Fruit fly (Drosophila melanogaster) whole organism, embryonic: ENCODE results near the gene CG10208.

Experiments
- BEAF-32 ChIP-seq: fragments of 200-800 bp; sonication (Bioruptor generic); optimal IDR thresholded peaks from 3 replicates; lab custom pipeline; 2017; ENCODE audit warnings: missing biosample characterization, missing genetic modification characterization, mild to moderate bottlenecking, moderate library complexity, missing genetic modification reagents
- Bdp1 ChIP-seq: fragments of 200-800 bp; sonication (Bioruptor generic); optimal IDR thresholded peaks from 3 replicates; lab custom pipeline; 2016; ENCODE audit warnings: missing biosample characterization, missing genetic modification characterization
- CG10147 ChIP-seq: fragments of 200-800 bp; sonication (Bioruptor generic); optimal IDR thresholded peaks from 2 replicates; lab custom pipeline; 2019; ENCODE audit warnings: missing biosample characterization, mild to moderate bottlenecking, missing genetic modification characterization, moderate library complexity
- CG10431 ChIP-seq: fragments of 200-800 bp; sonication (Bioruptor generic); optimal IDR thresholded peaks from 3 replicates; lab custom pipeline; 2018; ENCODE audit warnings: missing biosample characterization, mild to moderate bottlenecking, missing genetic modification characterization
- CG10462 ChIP-seq: fragments of 200-800 bp; sonication (Bioruptor generic); optimal IDR thresholded peaks from 2 replicates; lab custom pipeline; 2016; ENCODE audit warnings: missing biosample characterization, missing genetic modification characterization
- CG11398 ChIP-seq: fragments of 200-800 bp; sonication (Bioruptor generic); optimal IDR thresholded peaks from 2 replicates; lab custom pipeline; 2016; ENCODE audit warnings: missing biosample characterization, missing genetic modification characterization
- CG12391 ChIP-seq: fragments of 200-800 bp; sonication (Bioruptor generic); optimal IDR thresholded peaks from 3 replicates; lab custom pipeline; 2018; ENCODE audit warnings: missing biosample characterization, mild to moderate bottlenecking, missing genetic modification characterization, moderate library complexity
- CG13424 ChIP-seq: fragments of 200-800 bp; sonication (Bioruptor generic); optimal IDR thresholded peaks from 2 replicates; lab custom pipeline; 2019; ENCODE audit warnings: missing biosample characterization, mild to moderate bottlenecking, missing genetic modification characterization, moderate library complexity
- CG14860 ChIP-seq: fragments of 200-800 bp; sonication (Bioruptor generic); IDR thresholded peaks from 3 replicates; pipeline ENCODE4 v1.3.6; 2022; ENCODE audit warnings: missing biosample characterization, missing genetic modification characterization; ENCODE audit not compliant: partially characterized antibody
- CG1602 ChIP-seq: fragments of 200-800 bp; sonication (Bioruptor generic); optimal IDR thresholded peaks from 3 replicates; lab custom pipeline; 2016; ENCODE audit warnings: missing biosample characterization, missing genetic modification characterization
- CG16863 ChIP-seq: fragments of 200-800 bp; sonication (Bioruptor generic); optimal IDR thresholded peaks from 3 replicates; lab custom pipeline; 2016; ENCODE audit warnings: missing biosample characterization, missing genetic modification characterization
- CG18619 ChIP-seq: fragments of 200-800 bp; sonication (Bioruptor generic); optimal IDR thresholded peaks from 3 replicates; lab custom pipeline; 2017; ENCODE audit warnings: missing biosample characterization, mild to moderate bottlenecking, missing genetic modification characterization
- CG2889 ChIP-seq: fragments of 200-800 bp; sonication (Bioruptor generic); IDR thresholded peaks from 3 replicates; pipeline ENCODE4 v1.3.6; 2022; ENCODE audit warnings: missing biosample characterization, missing genetic modification characterization
- CG31388 ChIP-seq: fragments of 200-800 bp; sonication (Bioruptor generic); optimal IDR thresholded peaks from 2 replicates; lab custom pipeline; 2016; ENCODE audit warnings: missing biosample characterization, missing genetic modification characterization
- CG3407 ChIP-seq: fragments of 200-800 bp; sonication (Bioruptor generic); optimal IDR thresholded peaks from 2 replicates; lab custom pipeline; 2018; ENCODE audit warnings: missing biosample characterization, mild to moderate bottlenecking, missing genetic modification characterization
- CG43689 ChIP-seq: fragments of 200-800 bp; sonication (Bioruptor generic); IDR thresholded peaks from 2 replicates; pipeline ENCODE4 v1.3.6; 2022; ENCODE audit warnings: missing biosample characterization, missing genetic modification characterization
- CG4854 ChIP-seq: fragments of 200-800 bp; sonication (Bioruptor generic); optimal IDR thresholded peaks from 2 replicates; lab custom pipeline; 2016; ENCODE audit warnings: missing biosample characterization, missing genetic modification characterization, inconsistent platforms
- CG6813 ChIP-seq: fragments of 200-800 bp; sonication (Bioruptor generic); optimal IDR thresholded peaks from 2 replicates; lab custom pipeline; 2017; ENCODE audit warnings: missing biosample characterization, missing genetic modification characterization, mild to moderate bottlenecking, moderate library complexity, missing genetic modification reagents
- CG7271 ChIP-seq: fragments of 200-800 bp; sonication (Bioruptor generic); optimal IDR thresholded peaks from 2 replicates; lab custom pipeline; 2018; ENCODE audit warnings: missing biosample characterization, mild to moderate bottlenecking, missing genetic modification characterization, moderate library complexity
- CG8281 ChIP-seq: fragments of 200-800 bp; sonication (Bioruptor generic); optimal IDR thresholded peaks from 2 replicates; lab custom pipeline; 2018; ENCODE audit warnings: missing biosample characterization, mild to moderate bottlenecking, missing genetic modification characterization, moderate library complexity
- CG8359 ChIP-seq: fragments of 200-800 bp; sonication (Bioruptor generic); optimal IDR thresholded peaks from 2 replicates; lab custom pipeline; 2017; ENCODE audit warnings: missing biosample characterization, mild to moderate bottlenecking, missing genetic modification characterization, borderline replicate concordance
- Dip3 ChIP-seq: fragments of 200-800 bp; sonication (Bioruptor generic); optimal IDR thresholded peaks from 3 replicates; lab custom pipeline; 2016; ENCODE audit warnings: missing biosample characterization, missing genetic modification characterization
- Hey ChIP-seq: fragments of 200-800 bp; sonication (Bioruptor generic); optimal IDR thresholded peaks from 3 replicates; lab custom pipeline; 2018; ENCODE audit warnings: missing biosample characterization, mild to moderate bottlenecking, missing genetic modification characterization
- Hr3 ChIP-seq: fragments of 200-800 bp; sonication (Bioruptor generic); optimal IDR thresholded peaks from 3 replicates; lab custom pipeline; 2016; ENCODE audit warnings: missing biosample characterization, missing genetic modification characterization
- Lim3 ChIP-seq: fragments of 200-800 bp; sonication (Bioruptor generic); IDR thresholded peaks from 2 replicates; pipeline ENCODE4 v1.3.6; 2022; ENCODE audit warnings: missing biosample characterization, missing genetic modification characterization
- MBD-R2 ChIP-seq: fragments of 200-800 bp; sonication (Bioruptor generic); IDR thresholded peaks from 2 replicates; pipeline ENCODE4 v1.3.6; 2022; ENCODE audit warnings: missing biosample characterization, missing genetic modification characterization
- Mes4 ChIP-seq: fragments of 200-800 bp; sonication (Bioruptor generic); optimal IDR thresholded peaks from 2 replicates; lab custom pipeline; 2016; ENCODE audit warnings: missing biosample characterization, missing genetic modification characterization
- NFAT ChIP-seq: fragments of 200-800 bp; sonication (Bioruptor generic); IDR thresholded peaks from 2 replicates; pipeline ENCODE4 v1.3.6; 2022; ENCODE audit warnings: missing biosample characterization, missing genetic modification characterization
- Opbp ChIP-seq: fragments of 200-800 bp; sonication (Bioruptor generic); IDR thresholded peaks from 3 replicates; pipeline ENCODE4 v1.3.6; 2022; ENCODE audit warnings: missing biosample characterization, missing genetic modification characterization; ENCODE audit not compliant: partially characterized antibody
- Optix ChIP-seq: fragments of 200-800 bp; sonication (Bioruptor generic); IDR thresholded peaks from 3 replicates; pipeline ENCODE4 v1.3.6; 2022; ENCODE audit warnings: missing biosample characterization, missing genetic modification characterization
- Ravus ChIP-seq: fragments of 200-800 bp; sonication (Bioruptor generic); IDR thresholded peaks from 2 replicates; pipeline ENCODE4 v1.3.6; 2022; ENCODE audit warnings: missing biosample characterization, missing genetic modification characterization
- Taf1 ChIP-seq: fragments of 200-800 bp; sonication (Bioruptor generic); IDR thresholded peaks from 2 replicates; pipeline ENCODE4 v1.3.6; 2022; ENCODE audit warnings: missing biosample characterization, missing genetic modification characterization
- Usf ChIP-seq: fragments of 200-800 bp; sonication (Bioruptor generic); optimal IDR thresholded peaks from 2 replicates; lab custom pipeline; 2017; ENCODE audit warnings: missing genotype, missing biosample characterization, missing genetic modification characterization
- Xbp1 ChIP-seq: fragments of 200-800 bp; sonication (Bioruptor generic); optimal IDR thresholded peaks from 3 replicates; lab custom pipeline; 2016; ENCODE audit warnings: missing biosample characterization, mild to moderate bottlenecking, missing genetic modification characterization
- br ChIP-seq: fragments of >200 bp; optimal IDR thresholded peaks from 2 replicates; lab custom pipeline; 2017
- ci ChIP-seq: fragments of 200-800 bp; sonication (Bioruptor generic); IDR thresholded peaks from 3 replicates; pipeline ENCODE4 v1.3.6; 2022; ENCODE audit warnings: missing biosample characterization, missing genetic modification characterization
- croc ChIP-seq: fragments of 200-800 bp; sonication (Bioruptor generic); conservative IDR thresholded peaks from 3 replicates; pipeline ENCODE4 v1.3.6; 2022; ENCODE audit warnings: missing biosample characterization, missing genetic modification characterization
- dysf ChIP-seq: fragments of 200-800 bp; sonication (Bioruptor generic); IDR thresholded peaks from 3 replicates; pipeline ENCODE4 v1.3.6; 2022; ENCODE audit warnings: missing biosample characterization, missing genetic modification characterization
- fu2 ChIP-seq: fragments of 200-800 bp; sonication (Bioruptor generic); optimal IDR thresholded peaks from 2 replicates; lab custom pipeline; 2016; ENCODE audit warnings: missing biosample characterization, missing genetic modification characterization
- gcm ChIP-seq: fragments of 200-800 bp; sonication (Bioruptor generic); optimal IDR thresholded peaks from 2 replicates; lab custom pipeline; 2019; ENCODE audit warnings: missing biosample characterization, mild to moderate bottlenecking, missing genetic modification characterization, moderate library complexity
- gem ChIP-seq: fragments of 200-800 bp; sonication (Bioruptor generic); optimal IDR thresholded peaks from 2 replicates; lab custom pipeline; 2019; ENCODE audit warnings: missing biosample characterization, mild to moderate bottlenecking, missing genetic modification characterization, moderate library complexity
- inv ChIP-seq: fragments of 200-800 bp; sonication (Bioruptor generic); IDR thresholded peaks from 2 replicates; pipeline ENCODE4 v1.3.6; 2022; ENCODE audit warnings: missing biosample characterization, missing genetic modification characterization; ENCODE audit not compliant: partially characterized antibody
- mam ChIP-seq: fragments of 200-800 bp; sonication (Bioruptor generic); optimal IDR thresholded peaks from 3 replicates; lab custom pipeline; 2016; ENCODE audit warnings: missing biosample characterization, missing genetic modification characterization
- rib ChIP-seq: fragments of 200-800 bp; sonication (Bioruptor generic); IDR thresholded peaks from 2 replicates; pipeline ENCODE4 v1.3.6; 2022; ENCODE audit warnings: missing biosample characterization, missing genetic modification characterization
- shn ChIP-seq: fragments of 200-800 bp; sonication (Bioruptor generic); optimal IDR thresholded peaks from 3 replicates; lab custom pipeline; 2016; ENCODE audit warnings: missing biosample characterization, missing genetic modification characterization
- slou ChIP-seq: fragments of 200-800 bp; sonication (Bioruptor generic); optimal IDR thresholded peaks from 3 replicates; lab custom pipeline; 2016; ENCODE audit warnings: missing biosample characterization, missing genetic modification characterization
- tap ChIP-seq: fragments of 200-800 bp; optimal IDR thresholded peaks from 3 replicates; lab custom pipeline; 2019; ENCODE audit warnings: missing biosample characterization, mild to moderate bottlenecking, missing genetic modification characterization, moderate library complexity
- tna ChIP-seq: fragments of 200-800 bp; sonication (Bioruptor generic); IDR thresholded peaks from 2 replicates; pipeline ENCODE4 v1.3.6; 2022; ENCODE audit warnings: missing biosample characterization, missing genetic modification characterization; ENCODE audit not compliant: partially characterized antibody
- ttk ChIP-seq: fragments of 200-800 bp; sonication (Bioruptor generic); IDR thresholded peaks from 2 replicates; pipeline ENCODE4 v2.1.2; 2022; ENCODE audit warnings: missing biosample characterization, missing genetic modification characterization
- twi ChIP-seq: fragments of 200-800 bp; optimal IDR thresholded peaks from 2 replicates; lab custom pipeline; 2019; ENCODE audit warnings: missing biosample characterization, mild to moderate bottlenecking, missing genetic modification characterization, moderate library complexity
- zen2 ChIP-seq: fragments of 200-800 bp; sonication (Bioruptor generic); IDR thresholded peaks from 3 replicates; pipeline ENCODE4 v1.3.6; 2022; ENCODE audit warnings: missing biosample characterization, missing genetic modification characterization; ENCODE audit not compliant: partially characterized antibody

Gene CG10208

DNA sequence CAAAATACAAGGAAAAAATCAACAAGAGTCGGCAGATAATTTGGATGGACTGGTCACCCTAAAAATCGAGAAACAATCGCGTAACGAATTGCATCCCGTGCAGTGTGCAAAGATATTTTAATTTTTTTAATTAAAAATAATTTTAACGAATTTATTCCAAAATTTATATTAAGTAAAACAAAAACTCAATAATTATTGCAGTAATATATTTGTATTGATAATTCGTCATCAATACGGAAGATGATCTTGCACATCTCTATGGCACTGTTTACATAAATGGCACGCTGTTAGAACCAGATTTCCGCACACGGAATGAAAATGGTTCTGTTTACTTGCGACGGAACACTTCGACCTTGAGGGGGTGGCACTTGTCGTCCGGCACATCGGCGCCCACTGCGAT lies 1.1 kb downstream of the CG10208 start, which contains the start of gene tst (continued):
- TF ChIP-seq dysf (GFP tag; lab: Robert Waterston, UW) (peak; percentile 97), CG2889 (peak; percentile 93), CG43689 (GFP tag; lab: Robert Waterston, UW) (peak; percentile 88), ci (GFP tag; lab: Robert Waterston, UW) (peak; percentile 91), CG18619 (peak; percentile 78), CG12391 (tag; lab: Kevin White, UChicago) (peak; percentile 96), CG10462 (peak; percentile 61), tap (tag; lab: Kevin White, UChicago) (peak; percentile 84), CG16863 (GFP tag; lab: Kevin White, UChicago) (peak; percentile 24), MBD-R2 (GFP tag; lab: Robert Waterston, UW) (peak; percentile 97), inv (GFP tag; lab: Robert Waterston, UW) (no peak), shn (GFP tag; lab: Kevin White, UChicago) (peak; percentile 31), Hey (tag; lab: Kevin White, UChicago) (no peak), Opbp (GFP tag; lab: Robert Waterston, UW) (no peak), Optix (GFP tag; lab: Robert Waterston, UW) (peak; percentile 93), gem (tag; lab: Kevin White, UChicago) (peak; percentile 98), croc (peak; percentile 94), CG8359 (GFP tag; lab: Kevin White, UChicago) (peak; percentile 54), CG10431 (GFP tag; lab: Kevin White, UChicago) (peak; percentile 39), fu2 (peak; percentile 48), Ravus (peak; percentile 89), NFAT (GFP tag; lab: Robert Waterston, UW) (peak; percentile 91), CG8281 (peak; percentile 68), CG1602 (peak; percentile 92), Dip3 (GFP tag; lab: Kevin White, UChicago) (peak; percentile 47), zen2 (GFP tag; lab: Robert Waterston, UW) (no peak), CG10147 (GFP tag; lab: Kevin White, UChicago) (peak; percentile 84), br (lab: Kevin White, UChicago) (no peak), twi (tag; lab: Kevin White, UChicago) (peak; percentile 80), Lim3 (peak; percentile 78), CG4854 (GFP tag; lab: Kevin White, UChicago) (no peak), Xbp1 (peak; percentile 95), CG31388 (GFP tag; lab: Kevin White, UChicago) (peak; percentile 59), Bdp1 (GFP tag; lab: Kevin White, UChicago) (peak; percentile 36), gcm (peak; percentile 87), CG3407 (peak; percentile 79), slou (GFP tag; lab: Kevin White, UChicago) (peak; percentile 73), mam (GFP tag; lab: Kevin White, UChicago) (peak; percentile 63), CG7271 (tag; lab: Kevin White, UChicago) (peak; percentile 87), ttk (GFP tag; lab: Robert Waterston, UW) (peak; percentile 98), CG13424 (tag; lab: Kevin White, UChicago) (peak; percentile 92), tna (no peak), rib (GFP tag; lab: Robert Waterston, UW) (peak; percentile 92), Usf (GFP tag; lab: Kevin White, UChicago) (peak; percentile 79), Taf1 (GFP tag; lab: Robert Waterston, UW) (peak; percentile 93), CG6813 (GFP tag; lab: Kevin White, UChicago) (peak; percentile 77), CG14860 (no peak), CG11398 (GFP tag; lab: Kevin White, UChicago) (no peak), Hr3 (peak; percentile 95), Mes4 (peak; percentile 7), BEAF-32 (GFP tag; lab: Kevin White, UChicago) (peak; percentile 55)
